Worm (Caenorhabditis elegans): ENCODE results near the gene trmt-10C.2.
A peak's percentile ranks its signal among the peaks of the same experiment; 100 is the strongest.

The trmt-10C.2 gene

DNA sequence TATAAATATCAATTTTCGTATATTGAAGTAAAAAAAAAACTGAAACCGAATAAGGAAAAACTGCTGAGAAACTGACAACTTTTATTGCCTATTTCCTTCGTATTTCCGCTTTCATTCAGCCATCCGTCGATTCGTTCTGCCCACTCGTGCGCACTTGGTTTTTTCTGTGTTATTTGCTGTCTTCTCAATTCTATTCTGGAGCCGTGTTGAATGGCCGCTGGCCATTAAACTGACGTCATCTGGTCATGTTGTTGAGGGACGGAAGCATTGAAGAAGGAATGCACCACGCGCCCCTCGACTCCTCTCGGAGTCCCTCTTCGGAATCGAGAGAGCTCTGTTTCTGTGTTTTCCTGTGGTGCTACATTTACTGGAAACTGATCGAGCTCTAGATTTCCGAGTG is 2.5 kb downstream of the trmt-10C.2 start (continued):
- TF ChIP-seq set-16 (GFP tag; IDR thresholded peaks at IDR 0.05) (peak; percentile 35; the same call in 1 of the 2 replicates), zfp-3 (GFP tag; conservative IDR thresholded peaks at IDR 0.05) (no peak), nhr-42 (GFP tag; IDR thresholded peaks at IDR 0.05) (no peak), hlh-30 (tag; optimal IDR thresholded peaks at IDR 0.05; ENCODE audit: insufficient read depth) (peak; percentile 77), arid-1 (GFP tag; conservative IDR thresholded peaks at IDR 0.05) (no peak), hif-1 (tag; optimal IDR thresholded peaks at IDR 0.05) (peak in 1 of 2 experiments; percentile 19), Y5F2A.4 (GFP tag; optimal IDR thresholded peaks at IDR 0.05) (no peak), mdl-1 (tag; optimal IDR thresholded peaks at IDR 0.05) (peak in 1 of 2 experiments; percentile 73), nhr-25 (tag; optimal IDR thresholded peaks at IDR 0.05; ENCODE audit: borderline replicate concordance, insufficient read depth) (no peak), nhr-11 (tag; optimal IDR thresholded peaks at IDR 0.05) (no peak), saeg-2 (GFP tag; IDR thresholded peaks at IDR 0.05) (no peak), sdz-12 (GFP tag; optimal IDR thresholded peaks at IDR 0.05) (no peak), pqm-1 (tag; optimal IDR thresholded peaks at IDR 0.05) (no peak), lim-7 (GFP tag; IDR thresholded peaks at IDR 0.05) (no peak), ceh-20 (GFP tag; IDR thresholded peaks at IDR 0.05) (no peak), hmg-1.1 (GFP tag; IDR thresholded peaks at IDR 0.05) (0 out of 2 replicates have a peak, but pooled peaks have one; percentile 16)

DNA sequence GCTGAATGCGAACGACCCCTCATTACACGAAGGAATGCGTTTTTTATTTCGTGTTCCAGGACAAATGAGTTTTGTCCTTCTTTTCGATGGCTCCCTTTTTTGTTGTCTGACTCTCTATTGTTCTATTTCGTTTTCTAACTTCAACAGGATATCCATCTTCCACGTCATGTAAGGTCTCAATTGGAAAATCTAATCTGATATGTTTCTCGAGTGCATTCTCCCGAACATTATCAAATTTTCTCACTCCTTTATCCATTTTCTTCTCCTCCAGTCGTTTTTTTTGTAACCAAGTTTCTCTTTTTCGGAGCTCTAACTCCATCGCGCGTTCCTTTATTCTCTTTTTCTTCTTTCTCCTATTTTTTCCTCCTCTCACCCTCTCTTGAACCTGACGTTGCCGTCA is 4.3 kb downstream of the trmt-10C.2 start:
- TF ChIP-seq lsy-2 (tag; optimal IDR thresholded peaks at IDR 0.05) = peak in 1 of 2 experiments; percentile 15
- no peak for TF ChIP-seq nhr-10 (tag; optimal IDR thresholded peaks at IDR 0.05)
- no peak for TF ChIP-seq daf-16 (GFP tag; optimal IDR thresholded peaks at IDR 0.05)
- no peak for TF ChIP-seq daf-16 (tag; optimal IDR thresholded peaks at IDR 0.05)
- no peak for TF ChIP-seq nhr-237 (tag; optimal IDR thresholded peaks at IDR 0.05)
- TF ChIP-seq F26F4.8 (GFP tag; conservative IDR thresholded peaks at IDR 0.05) = no peak
- no peak for TF ChIP-seq nhr-102 (tag; optimal IDR thresholded peaks at IDR 0.05)
- TF ChIP-seq F49E8.2 (tag; optimal IDR thresholded peaks at IDR 0.05; ENCODE audit: borderline replicate concordance) = no peak
- no peak for TF ChIP-seq php-3 (GFP tag; IDR thresholded peaks at IDR 0.05)
- no peak for TF ChIP-seq hif-1 (tag; optimal IDR thresholded peaks at IDR 0.05)
- no peak for TF ChIP-seq dmd-9 (GFP tag; IDR thresholded peaks at IDR 0.05)
- no peak for TF ChIP-seq lir-3 (tag; optimal IDR thresholded peaks at IDR 0.05)
- no peak for TF ChIP-seq dmd-8 (GFP tag; IDR thresholded peaks at IDR 0.05)
- TF ChIP-seq lin-1 (GFP tag; IDR thresholded peaks at IDR 0.05) = no peak
- no peak for TF ChIP-seq duxl-1 (tag; optimal IDR thresholded peaks at IDR 0.05; ENCODE audit: poor library complexity)
- no peak for TF ChIP-seq mxl-2 (GFP tag; conservative IDR thresholded peaks at IDR 0.05)
- TF ChIP-seq lim-7 (GFP tag; IDR thresholded peaks at IDR 0.05) = no peak
- TF ChIP-seq rbr-2 (tag; optimal IDR thresholded peaks at IDR 0.05) = peak; percentile 17
- TF ChIP-seq mxl-3 (GFP tag; optimal IDR thresholded peaks at IDR 0.05) = no peak
- peak; percentile 73 for TF ChIP-seq fkh-10 (GFP tag; optimal IDR thresholded peaks at IDR 0.05)
- no peak for TF ChIP-seq nhr-76 (tag; optimal IDR thresholded peaks at IDR 0.05)
- TF ChIP-seq F10B5.3 (tag; optimal IDR thresholded peaks at IDR 0.05) = no peak
- no peak for TF ChIP-seq nhr-48 (tag; optimal IDR thresholded peaks at IDR 0.05)
- TF ChIP-seq mep-1 (tag; optimal IDR thresholded peaks at IDR 0.05) = no peak
- peak; percentile 65; the same call in 1 of the 2 replicates for TF ChIP-seq ctbp-1 (GFP tag; IDR thresholded peaks at IDR 0.05)
- TF ChIP-seq dmd-6 (GFP tag; IDR thresholded peaks at IDR 0.05) = no peak
- no peak for TF ChIP-seq ceh-82 (tag; optimal IDR thresholded peaks at IDR 0.05)
- TF ChIP-seq attf-4 (tag; optimal IDR thresholded peaks at IDR 0.05) = no peak
- TF ChIP-seq fos-1 (tag; optimal IDR thresholded peaks at IDR 0.05) = no peak
- TF ChIP-seq vab-7 (GFP tag; IDR thresholded peaks at IDR 0.05) = no peak
- TF ChIP-seq hlh-11 (tag; optimal IDR thresholded peaks at IDR 0.05) = no peak
- no peak for TF ChIP-seq Y48G9A.11 (GFP tag; IDR thresholded peaks at IDR 0.05)
- TF ChIP-seq ces-1 (GFP tag; optimal IDR thresholded peaks at IDR 0.05) = peak; percentile 91
- no peak for TF ChIP-seq lin-39 (tag; optimal IDR thresholded peaks at IDR 0.05)
- no peak for TF ChIP-seq ceh-20 (GFP tag; IDR thresholded peaks at IDR 0.05)
- no peak for TF ChIP-seq arid-1 (GFP tag; conservative IDR thresholded peaks at IDR 0.05)
- no peak for TF ChIP-seq nhr-42 (GFP tag; IDR thresholded peaks at IDR 0.05)
- no peak for TF ChIP-seq nhr-6 (tag; optimal IDR thresholded peaks at IDR 0.05)
- TF ChIP-seq F37D6.2 (tag; optimal IDR thresholded peaks at IDR 0.05) = no peak

Measured in whole organism, L4 larva.